Worm (Caenorhabditis elegans): ENCODE data around the gene F35D11.4.

DNA sequence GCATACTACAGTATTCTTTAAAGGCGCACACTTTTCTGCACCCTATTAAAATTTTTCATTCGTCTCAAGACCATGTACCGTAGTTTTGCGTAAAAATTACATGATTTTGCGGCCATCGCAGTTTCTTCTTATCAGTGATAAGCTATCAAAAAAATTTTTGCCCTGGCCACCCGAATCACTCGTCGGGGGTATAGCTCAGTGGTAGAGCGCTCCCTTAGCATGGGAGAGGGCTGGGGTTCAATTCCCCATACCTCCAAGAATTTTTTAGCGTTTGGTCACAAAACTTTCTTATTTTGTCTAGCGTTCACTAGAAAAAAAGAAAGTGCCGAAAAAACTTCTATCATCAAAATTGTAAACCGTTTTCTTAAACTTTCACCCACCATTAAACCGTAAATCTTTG, 38.0 kb upstream of the F35D11.4 start:
- TF ChIP-seq ets-7 (tag; optimal IDR thresholded peaks at IDR 0.05) = no peak
- TF ChIP-seq flt-1 (GFP tag; IDR thresholded peaks at IDR 0.05) = no peak
- TF ChIP-seq sea-1 (GFP tag; conservative IDR thresholded peaks at IDR 0.05) = no peak
- no peak for TF ChIP-seq pes-1 (GFP tag; IDR thresholded peaks at IDR 0.05)
- no peak for TF ChIP-seq tbx-11 (GFP tag; IDR thresholded peaks at IDR 0.05)
- TF ChIP-seq ama-1 (optimal IDR thresholded peaks at IDR 0.05) = no peak
- no peak for TF ChIP-seq B0310.2 (tag; optimal IDR thresholded peaks at IDR 0.05)
- TF ChIP-seq hmg-4 (GFP tag; optimal IDR thresholded peaks at IDR 0.05) = no peak
- no peak for TF ChIP-seq ceh-13 (GFP tag; optimal IDR thresholded peaks at IDR 0.05)
- no peak for TF ChIP-seq ceh-36 (tag; optimal IDR thresholded peaks at IDR 0.05)
- TF ChIP-seq F13C5.2 (tag; optimal IDR thresholded peaks at IDR 0.05) = no peak
- TF ChIP-seq scrt-1 (GFP tag; IDR thresholded peaks at IDR 0.05) = no peak
- no peak for TF ChIP-seq aly-1 (tag; optimal IDR thresholded peaks at IDR 0.05)
- no peak for TF ChIP-seq tbx-37 (GFP tag; conservative IDR thresholded peaks at IDR 0.05)

All from whole organism, early embryonic.